Worm (Caenorhabditis elegans): ENCODE results near the gene B0336.7.
A peak's percentile ranks its signal among the peaks of the same experiment; 100 is the strongest.

DNA sequence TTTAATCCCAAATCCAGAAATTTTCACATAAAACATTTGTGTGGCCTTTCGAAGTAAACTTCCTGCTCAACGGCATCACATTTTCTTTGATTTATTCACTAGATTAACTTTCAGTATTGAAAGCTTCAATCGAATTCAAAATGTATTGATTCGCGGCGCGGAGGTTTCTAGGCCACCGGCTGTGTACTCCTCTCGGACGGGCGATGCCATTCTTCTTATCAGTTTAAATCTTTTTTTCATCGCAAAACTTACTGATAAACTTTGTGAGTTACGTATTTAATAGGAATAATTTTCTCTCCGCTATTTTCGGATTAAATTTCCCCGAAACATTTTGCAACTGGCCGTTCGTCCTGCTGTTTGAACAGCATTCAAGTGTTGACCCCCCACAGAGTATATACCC is 24.7 kb upstream of the B0336.7 start:
- TF ChIP-seq ama-1 (optimal IDR thresholded peaks at IDR 0.05): no peak
- no peak for TF ChIP-seq flt-1 (GFP tag; IDR thresholded peaks at IDR 0.05)
- TF ChIP-seq scrt-1 (GFP tag; IDR thresholded peaks at IDR 0.05): no peak
- no peak for TF ChIP-seq pes-1 (GFP tag; IDR thresholded peaks at IDR 0.05)
- no peak for TF ChIP-seq ceh-13 (GFP tag; optimal IDR thresholded peaks at IDR 0.05)
- no peak for TF ChIP-seq aly-1 (tag; optimal IDR thresholded peaks at IDR 0.05)
- TF ChIP-seq hmbx-1 (tag; optimal IDR thresholded peaks at IDR 0.05): no peak
- TF ChIP-seq hmg-4 (GFP tag; optimal IDR thresholded peaks at IDR 0.05): peak; percentile 21
- no peak for TF ChIP-seq ets-7 (tag; optimal IDR thresholded peaks at IDR 0.05)
- TF ChIP-seq tbx-11 (GFP tag; IDR thresholded peaks at IDR 0.05): no peak
- no peak for TF ChIP-seq B0310.2 (tag; optimal IDR thresholded peaks at IDR 0.05)
- no peak for TF ChIP-seq sea-1 (GFP tag; conservative IDR thresholded peaks at IDR 0.05)
- TF ChIP-seq hnd-1 (tag; optimal IDR thresholded peaks at IDR 0.05): no peak
- no peak for TF ChIP-seq F13C5.2 (tag; optimal IDR thresholded peaks at IDR 0.05)

Measured in whole organism, early embryonic.